Fruit fly (Drosophila melanogaster) whole organism, wandering third instar larva: ENCODE data around the gene CG10663.
A peak's percentile ranks its signal among the peaks of the same experiment; 100 is the strongest.

Source experiments
- CrebA ChIP-seq: fragments of 200-800 bp; sonication (Bioruptor generic); optimal IDR thresholded peaks from 2 replicates; lab custom pipeline; 2016; ENCODE audit warnings: missing biosample characterization, mild to moderate bottlenecking, missing genetic modification characterization, borderline replicate concordance
- Dif ChIP-seq: fragments of 200-275, 200-300 bp; sonication (Bioruptor generic); optimal IDR thresholded peaks from 2 replicates; lab custom pipeline; 2018; ENCODE audit warnings: missing biosample characterization, missing genetic modification characterization; ENCODE audit not compliant: partially characterized antibody
- OdsH ChIP-seq: fragments of 200-800 bp; sonication (Bioruptor generic); optimal IDR thresholded peaks from 2 replicates; lab custom pipeline; 2016; ENCODE audit warnings: missing biosample characterization, mild to moderate bottlenecking, missing genetic modification characterization
- br ChIP-seq: fragments of 200-800 bp; sonication (Bioruptor generic); optimal IDR thresholded peaks from 2 replicates; lab custom pipeline; 2016; ENCODE audit warnings: missing biosample characterization, missing genetic modification characterization
- lola ChIP-seq: fragments of >200 bp; optimal IDR thresholded peaks from 2 replicates; lab custom pipeline; 2017; ENCODE audit warnings: missing biosample characterization, missing genetic modification characterization
- pan ChIP-seq: fragments of >200 bp; optimal IDR thresholded peaks from 2 replicates; lab custom pipeline; 2017
- psq ChIP-seq: fragments of 200-800 bp; sonication (Bioruptor generic); optimal IDR thresholded peaks from 3 replicates; lab custom pipeline; 2017; ENCODE audit warnings: missing biosample characterization, mild to moderate bottlenecking, missing genetic modification characterization, moderate library complexity
- usp ChIP-seq: fragments of >200 bp; optimal IDR thresholded peaks from 2 replicates; lab custom pipeline; 2017; ENCODE audit warnings: missing biosample characterization, missing genetic modification characterization
- woc ChIP-seq: sonication (Bioruptor generic); optimal IDR thresholded peaks from 2 replicates; lab custom pipeline; 2016; ENCODE audit warnings: missing biosample characterization, mild to moderate bottlenecking, missing genetic modification characterization

DNA sequence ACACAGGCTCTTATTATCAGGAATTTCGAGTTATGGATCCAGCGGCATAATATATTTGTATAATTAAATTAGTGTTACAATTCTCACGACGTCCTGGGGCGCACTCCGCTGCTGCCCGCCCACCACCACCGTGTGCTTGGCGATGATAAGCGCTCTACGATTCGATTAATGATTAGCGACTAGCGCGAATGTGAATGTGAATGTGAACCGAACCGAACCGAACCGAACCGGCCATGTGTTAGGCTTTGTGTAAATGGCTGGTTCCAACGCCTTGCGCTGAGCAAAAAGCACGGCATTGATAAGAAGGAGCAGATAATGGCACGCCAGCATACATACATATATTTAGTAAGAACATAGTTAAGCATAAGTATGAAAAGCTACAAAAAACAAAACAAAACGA lies 34.5 kb upstream of the CG10663 start:
- no peak for TF ChIP-seq br (GFP tag; lab: Kevin White, UChicago)
- peak; percentile 8 for TF ChIP-seq Dif
- no peak for TF ChIP-seq lola
- TF ChIP-seq psq (GFP tag; lab: Kevin White, UChicago): no peak
- no peak for TF ChIP-seq usp
- no peak for TF ChIP-seq CrebA
- TF ChIP-seq woc: no peak
- TF ChIP-seq pan (lab: Kevin White, UChicago): no peak
- TF ChIP-seq OdsH: no peak
